Worm (Caenorhabditis elegans) whole organism, dauer: Measurements from ENCODE around the gene oma-2.

Experiments
- unc-62 ChIP-seq: sonication (generic microtip); optimal IDR thresholded peaks from 2 replicates; lab custom pipeline; 2017; ENCODE audit warnings: missing biosample characterization, missing genetic modification reagents, missing genetic modification characterization

The oma-2 gene

ce11 chrV:8013901-8014388 is 15.3 kb upstream of the oma-2 start, which contains the start of gene Y97E10AR.6:
Gene Y97E10AR.6 (minus strand): TSS chrV:8013951.
- TF ChIP-seq unc-62 (GFP tag; lab: Kevin White, UChicago) = no peak

DNA sequence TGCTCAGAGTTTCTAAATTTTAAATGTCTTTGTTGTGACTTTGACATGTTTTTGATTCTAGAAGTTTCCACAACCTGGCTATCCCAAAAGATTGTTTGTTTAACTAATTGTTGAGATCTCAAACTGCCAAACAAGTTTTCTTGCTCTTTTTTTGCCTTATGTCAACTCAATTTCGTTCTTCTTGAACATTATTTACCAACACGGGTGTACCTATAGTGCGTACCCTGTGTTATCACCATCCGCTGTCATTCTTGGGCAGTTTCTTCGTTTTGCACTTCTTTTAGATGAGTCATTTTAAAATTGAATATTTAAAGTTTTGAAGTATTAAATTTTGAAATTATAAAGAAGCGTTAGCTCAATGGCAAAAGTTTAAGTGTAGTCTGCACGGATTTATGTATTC is 12.3 kb upstream of the oma-2 start, which contains the start of gene sptl-2:
TSS of gene sptl-2 (plus strand) at position 280 of the 400 bp plus-strand sequence.
- no peak for TF ChIP-seq unc-62 (GFP tag; lab: Kevin White, UChicago)

DNA sequence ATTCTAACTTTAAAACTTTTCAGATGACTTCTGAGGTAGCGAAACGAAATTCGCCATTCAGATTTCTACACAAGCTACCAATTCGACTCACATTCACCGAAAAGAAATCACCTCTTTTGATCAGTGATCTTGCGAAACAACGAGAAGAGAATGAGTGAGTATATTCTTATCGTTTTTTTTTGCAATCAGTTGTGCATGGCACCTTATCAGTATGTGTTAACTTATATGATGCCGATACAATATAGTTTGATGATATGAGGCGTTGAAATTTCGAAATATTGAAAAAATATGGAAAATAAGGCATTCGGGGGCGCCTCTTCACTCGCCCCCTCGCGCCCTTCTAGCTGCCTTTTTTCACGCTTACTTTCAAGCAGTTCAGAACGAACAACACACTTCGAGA is 11.3 kb upstream of the oma-2 start:
- TF ChIP-seq unc-62 (GFP tag; lab: Kevin White, UChicago) = no peak

ce11 chrV:8018919-8019318 is 10.3 kb upstream of the oma-2 start:
- no peak for TF ChIP-seq unc-62 (GFP tag; lab: Kevin White, UChicago)

DNA sequence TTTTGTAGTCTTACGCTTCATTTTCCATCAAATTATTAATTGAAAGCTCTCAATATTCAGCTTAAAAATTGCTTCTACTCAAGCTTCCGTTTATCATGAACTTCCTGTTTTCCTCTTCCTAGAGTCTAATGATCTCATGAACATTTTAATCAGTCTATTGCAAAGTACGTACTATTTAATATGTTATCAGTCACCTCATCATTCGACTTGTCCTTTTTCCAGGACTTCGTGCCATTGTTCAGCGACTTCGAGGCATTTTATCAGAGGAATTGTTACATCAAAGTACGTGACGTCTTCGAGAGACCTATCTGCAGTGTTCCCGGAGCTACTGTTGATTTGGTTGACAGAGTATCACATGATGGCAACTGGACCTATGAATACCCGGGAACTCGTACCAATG is 9.5 kb upstream of the oma-2 start:
- TF ChIP-seq unc-62 (GFP tag; lab: Kevin White, UChicago) = no peak

DNA sequence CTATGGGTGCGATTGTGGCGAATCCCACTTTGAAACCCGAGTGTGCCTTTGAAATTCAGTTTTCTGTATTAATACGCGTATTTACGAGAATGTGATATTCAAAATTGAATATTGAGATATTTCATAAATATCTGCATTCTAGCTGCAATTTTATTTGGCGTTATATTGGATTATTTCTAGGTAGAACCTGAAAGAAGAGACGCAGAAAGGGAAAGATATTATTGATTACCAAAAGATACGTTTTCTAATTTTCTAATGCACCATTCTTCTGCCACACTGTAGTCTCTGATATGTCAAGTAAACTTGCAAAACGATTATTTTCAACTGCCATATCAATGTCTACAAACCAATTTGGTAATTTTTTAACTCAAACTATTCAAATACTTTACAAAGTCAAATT is 7.2 kb upstream of the oma-2 start, which contains the start of gene ech-3:
TSS of gene ech-3 (plus strand) at position 178 of the 400 bp plus-strand sequence.
- TF ChIP-seq unc-62 (GFP tag; lab: Kevin White, UChicago) = no peak

- no peak for TF ChIP-seq unc-62 (GFP tag; lab: Kevin White, UChicago)
Measured at ce11 chrV:8024752-8025151, 4.5 kb upstream of the oma-2 start, which contains the start of gene F43H9.3. Gene F43H9.3 (minus strand): TSS chrV:8024940.

ce11 chrV:8025259-8025658 is 4.0 kb upstream of the oma-2 start:
- TF ChIP-seq unc-62 (GFP tag; lab: Kevin White, UChicago) = no peak

- no peak for TF ChIP-seq unc-62 (GFP tag; lab: Kevin White, UChicago)
Measured at ce11 chrV:8026343-8026742, 2.9 kb upstream of the oma-2 start, which contains the start of gene F43H9.4. Gene F43H9.4 (plus strand): TSS chrV:8026708.

- TF ChIP-seq unc-62 (GFP tag; lab: Kevin White, UChicago) = no peak
Measured at ce11 chrV:8027429-8028142, 1.7 kb upstream of the oma-2 start.

- no peak for TF ChIP-seq unc-62 (GFP tag; lab: Kevin White, UChicago)
Measured at ce11 chrV:8031121-8031520, 1.9 kb downstream of the oma-2 start, which contains the start of gene vars-1. Gene vars-1 (plus strand): TSS chrV:8031411.

DNA sequence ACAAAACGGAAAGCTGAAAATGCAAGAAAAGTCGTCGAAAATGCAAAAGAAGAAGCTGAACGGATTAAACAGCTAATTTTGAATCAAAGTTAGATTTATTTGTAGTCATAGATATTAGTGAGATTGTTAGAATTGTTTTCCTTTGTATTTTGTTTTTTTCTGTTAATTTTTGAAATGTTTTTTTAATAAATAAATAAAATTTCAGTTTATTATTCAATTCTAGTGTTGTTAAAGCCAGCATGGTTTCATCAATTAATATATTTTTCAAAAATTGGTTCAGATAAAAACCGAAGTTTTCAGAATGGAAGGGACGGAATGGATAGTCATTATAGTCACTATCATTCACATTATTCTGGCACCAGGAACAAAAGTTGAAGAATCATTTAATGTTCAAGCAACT is 5.6 kb downstream of the oma-2 start, which contains the start of gene algn-12:
TSS of gene algn-12 (plus strand) at position 301 of the 400 bp plus-strand sequence.
- no peak for TF ChIP-seq unc-62 (GFP tag; lab: Kevin White, UChicago)

ce11 chrV:8035947-8036346 is 6.7 kb downstream of the oma-2 start, which contains the start of gene ZC513.14:
Gene ZC513.14 (minus strand): TSS chrV:8036047.
- TF ChIP-seq unc-62 (GFP tag; lab: Kevin White, UChicago) = no peak

- no peak for TF ChIP-seq unc-62 (GFP tag; lab: Kevin White, UChicago)
Measured at ce11 chrV:8039085-8039525, 9.9 kb downstream of the oma-2 start.

- TF ChIP-seq unc-62 (GFP tag; lab: Kevin White, UChicago) = no peak
Measured at ce11 chrV:8039606-8040005, 10.4 kb downstream of the oma-2 start.

DNA sequence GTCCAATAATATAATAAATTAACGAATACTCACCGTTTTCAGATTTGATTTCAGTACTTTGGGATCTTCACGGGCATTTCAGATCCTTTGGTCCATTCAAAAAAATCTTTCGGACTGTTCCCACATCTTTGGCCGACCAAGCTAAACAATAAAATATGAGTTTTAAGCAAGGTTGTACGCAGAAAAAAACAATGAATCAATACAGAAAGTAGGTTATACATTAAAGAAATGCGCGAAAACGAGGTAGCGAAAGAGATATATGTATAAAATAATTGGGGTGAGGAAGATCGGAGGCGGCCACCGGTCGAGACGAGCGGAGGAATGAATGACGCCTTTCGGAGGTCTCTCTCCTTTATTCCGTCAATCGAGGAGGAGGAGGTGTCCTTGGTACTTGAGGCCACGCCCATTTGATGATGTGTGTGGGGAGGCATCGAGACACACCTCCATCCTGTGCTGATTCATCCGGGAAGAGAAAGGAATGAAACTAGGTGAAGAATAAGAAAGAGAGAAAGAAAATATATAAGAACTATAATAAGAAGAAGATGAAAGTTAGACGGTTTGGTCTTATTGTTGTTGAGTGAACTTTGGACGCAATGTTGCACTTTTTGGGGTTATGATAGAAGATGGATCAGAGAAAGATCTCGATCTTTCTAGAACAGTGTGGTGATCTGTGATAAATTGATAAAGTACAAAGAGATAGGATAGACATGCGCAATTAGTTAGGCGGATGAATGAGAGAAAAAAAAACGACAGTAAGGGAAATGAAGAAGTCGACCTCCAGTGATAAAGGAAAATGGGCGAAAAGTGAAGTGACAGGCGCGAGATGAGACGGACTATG is 11.2 kb downstream of the oma-2 start:
- TF ChIP-seq unc-62 (GFP tag; lab: Kevin White, UChicago) = no peak
